Worm (Caenorhabditis elegans) whole organism, midembryonic: ENCODE data around the gene F22B3.5.

Experiments
- T22C8.4 ChIP-seq: fragments of 200-800 bp; sonication (Bioruptor generic); IDR thresholded peaks from 2 replicates; pipeline ENCODE4 v1.3.6; 2022; ENCODE audit warnings: missing genetic modification characterization, missing compliant biosample characterization
- cog-1 ChIP-seq: sonication (generic microtip); optimal IDR thresholded peaks from 2 replicates; lab custom pipeline; 2016; ENCODE audit warnings: missing genetic modification characterization, missing compliant biosample characterization
- flt-1 ChIP-seq: fragments of 200-800 bp; sonication (Bioruptor generic); IDR thresholded peaks from 2 replicates; pipeline ENCODE4 v1.3.6; 2022; ENCODE audit warnings: missing genetic modification characterization, missing compliant biosample characterization
- klf-2 ChIP-seq: fragments of 200-800 bp; sonication (Bioruptor generic); conservative IDR thresholded peaks from 2 replicates; pipeline ENCODE4 v1.3.6; 2022; ENCODE audit warnings: missing genetic modification reagents, missing genetic modification characterization, missing compliant biosample characterization
- med-1 ChIP-seq: sonication (generic microtip); optimal IDR thresholded peaks from 2 replicates; lab custom pipeline; 2017; ENCODE audit warnings: missing genetic modification characterization, mild to moderate bottlenecking, missing compliant biosample characterization, antibody characterized with exemption, missing genetic modification reagents; ENCODE audit not compliant: insufficient read depth
- ztf-23 ChIP-seq: fragments of 200-800 bp; sonication (Bioruptor generic); IDR thresholded peaks from 2 replicates; pipeline ENCODE4 v1.3.6; 2022; ENCODE audit warnings: missing genetic modification reagents, missing genetic modification characterization, missing compliant biosample characterization
- ztf-29 ChIP-seq: fragments of 200-800 bp; sonication (Bioruptor generic); IDR thresholded peaks from 2 replicates; pipeline ENCODE4 v1.3.6; 2022; ENCODE audit warnings: missing genetic modification reagents, missing genetic modification characterization, missing compliant biosample characterization

DNA sequence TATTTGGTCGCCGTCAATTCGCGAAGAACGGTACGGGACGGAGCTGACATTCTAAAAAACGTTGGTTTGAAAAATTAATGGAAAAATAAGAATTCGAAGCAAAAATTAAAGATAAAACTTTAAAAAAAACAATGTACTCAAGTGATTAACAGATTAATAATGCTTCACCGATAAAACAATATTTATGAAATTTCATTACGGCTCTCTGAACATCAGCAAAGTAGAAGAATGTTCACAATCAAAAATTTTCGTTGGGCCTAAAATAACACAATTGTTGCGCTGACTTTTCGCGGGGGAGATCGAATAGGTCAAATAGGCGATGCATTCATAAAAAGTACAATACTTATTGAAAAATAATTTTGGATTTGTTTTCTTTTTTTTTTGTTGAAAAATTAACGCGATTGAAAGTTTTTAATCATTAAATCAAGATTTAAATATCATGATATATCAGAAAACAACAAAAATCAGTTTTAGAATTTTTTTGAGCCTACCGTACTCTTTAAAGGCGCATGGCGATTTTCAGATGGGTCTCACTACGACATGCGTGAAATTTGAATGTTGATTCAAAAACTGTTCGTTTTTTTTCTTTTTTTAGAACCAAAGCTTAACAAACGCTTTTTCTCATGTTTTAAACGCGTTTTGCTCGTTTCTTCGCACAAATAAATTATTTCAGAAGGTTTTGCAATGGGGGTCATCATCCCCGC lies 13.2 kb downstream of the F22B3.5 start, which contains the start of the genes memi-3 and cyp-31A2:
- TF ChIP-seq cog-1, result no peak
- no peak for TF ChIP-seq med-1 (GFP tag; lab: Kevin White, UChicago)
- TF ChIP-seq ztf-29, result no peak
- TF ChIP-seq flt-1 (GFP tag; lab: Robert Waterston, UW), result no peak
- no peak for TF ChIP-seq ztf-23 (GFP tag; lab: Robert Waterston, UW)
- TF ChIP-seq T22C8.4 (GFP tag; lab: Robert Waterston, UW), result no peak
- no peak for TF ChIP-seq klf-2
